Worm (Caenorhabditis elegans) whole organism, midembryonic: ENCODE measurements around the gene F32G8.2.

ENCODE experiments used
- cog-1 ChIP-seq: sonication (generic microtip); optimal IDR thresholded peaks from 2 replicates; lab custom pipeline; 2016; ENCODE audit warnings: missing genetic modification characterization, missing compliant biosample characterization
- flt-1 ChIP-seq: fragments of 200-800 bp; sonication (Bioruptor generic); IDR thresholded peaks from 2 replicates; pipeline ENCODE4 v1.3.6; 2022; ENCODE audit warnings: missing genetic modification characterization, missing compliant biosample characterization
- med-1 ChIP-seq: sonication (generic microtip); optimal IDR thresholded peaks from 2 replicates; lab custom pipeline; 2017; ENCODE audit warnings: missing genetic modification characterization, mild to moderate bottlenecking, missing compliant biosample characterization, antibody characterized with exemption, missing genetic modification reagents; ENCODE audit not compliant: insufficient read depth
- ref-1 ChIP-seq: fragments of 200-800 bp; sonication (Bioruptor generic); conservative IDR thresholded peaks from 2 replicates; pipeline ENCODE4 v1.3.6; 2022; ENCODE audit warnings: missing genetic modification reagents, missing genetic modification characterization, missing compliant biosample characterization

ce11 chrV:10580638-10581037, 30.8 kb downstream of the F32G8.2 start:
- TF ChIP-seq cog-1 (tag; lab: Kevin White, UChicago) (no peak), med-1 (GFP tag; lab: Kevin White, UChicago) (no peak), flt-1 (GFP tag; lab: Robert Waterston, UW) (no peak), ref-1 (GFP tag; lab: Robert Waterston, UW) (no peak)
